Worm (Caenorhabditis elegans): Measurements from ENCODE around the gene C56G3.2.

C56G3.2 gene

DNA sequence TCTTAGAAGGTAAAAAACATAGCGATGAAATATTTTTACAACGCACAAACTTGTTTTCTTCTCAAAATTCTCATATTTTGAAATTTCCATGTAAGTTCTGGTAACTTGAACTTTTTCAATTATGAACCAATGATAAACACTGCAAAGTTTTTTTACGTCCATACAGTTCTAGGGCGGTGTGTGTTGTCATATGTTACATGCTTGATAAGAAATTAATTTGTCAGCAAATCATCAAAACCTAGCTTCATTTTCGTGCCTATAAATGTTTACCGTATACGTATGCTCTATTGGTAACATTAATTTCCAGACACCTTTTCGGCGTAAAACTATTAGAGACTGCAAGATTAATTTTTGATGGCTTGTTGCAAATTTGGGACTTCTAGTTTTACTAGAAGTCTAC is 22.1 kb upstream of the C56G3.2 start:
- TF ChIP-seq K09A11.1 (tag; optimal IDR thresholded peaks at IDR 0.05; ENCODE audit: insufficient read depth) = no peak
- TF ChIP-seq ref-2 (tag; optimal IDR thresholded peaks at IDR 0.05) = no peak
- no peak for TF ChIP-seq unc-86 (tag; optimal IDR thresholded peaks at IDR 0.05)
- no peak for TF ChIP-seq ama-1 (optimal IDR thresholded peaks at IDR 0.05)
- TF ChIP-seq zip-5 (tag; optimal IDR thresholded peaks at IDR 0.05) = no peak
- TF ChIP-seq unc-3 (GFP tag; conservative IDR thresholded peaks at IDR 0.05) = no peak
- no peak for TF ChIP-seq unc-3 (tag; optimal IDR thresholded peaks at IDR 0.05)
- no peak for TF ChIP-seq madf-2 (tag; optimal IDR thresholded peaks at IDR 0.05)
- no peak for TF ChIP-seq che-1 (tag; optimal IDR thresholded peaks at IDR 0.05)
- no peak for TF ChIP-seq T23F11.4 (GFP tag; optimal IDR thresholded peaks at IDR 0.05)
- no peak for TF ChIP-seq rnt-1 (tag; optimal IDR thresholded peaks at IDR 0.05)
- no peak for TF ChIP-seq dmd-4 (tag; optimal IDR thresholded peaks at IDR 0.05; ENCODE audit: borderline replicate concordance)
- no peak for TF ChIP-seq ceh-45 (GFP tag; IDR thresholded peaks at IDR 0.05)

DNA sequence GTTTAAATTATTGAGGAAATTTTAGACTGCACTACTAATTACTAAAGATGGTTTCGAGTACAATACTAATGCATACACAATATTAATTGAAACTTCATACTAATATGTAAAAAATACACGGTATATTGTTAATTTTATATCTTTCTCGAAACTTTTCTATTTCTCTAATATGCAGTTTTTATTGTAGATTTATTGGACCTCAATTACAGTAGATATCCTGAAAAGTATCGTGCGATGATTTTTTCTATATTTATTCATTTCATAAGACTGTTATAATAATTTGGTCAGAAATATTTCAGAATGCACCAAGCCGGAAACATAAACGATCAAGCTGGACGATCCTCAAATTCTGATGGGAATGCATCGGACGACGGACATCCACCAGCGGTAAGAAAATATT is 21.6 kb upstream of the C56G3.2 start, which contains the start of gene C07D8.5:
C07D8.5 (plus strand) TSS at position 301 of the 400 bp plus-strand sequence.
- TF ChIP-seq hlh-6 (tag; optimal IDR thresholded peaks at IDR 0.05) (no peak), lim-6 (tag; optimal IDR thresholded peaks at IDR 0.05) (no peak), ceh-2 (tag; optimal IDR thresholded peaks at IDR 0.05) (no peak), pag-3 (tag; optimal IDR thresholded peaks at IDR 0.05; ENCODE audit: borderline replicate concordance) (no peak), pha-2 (tag; optimal IDR thresholded peaks at IDR 0.05) (no peak), nfya-1 (tag; optimal IDR thresholded peaks at IDR 0.05) (no peak)

ce11 chrX:7369770-7370169 is 4.4 kb downstream of the C56G3.2 start:
- TF ChIP-seq pag-3 (tag; optimal IDR thresholded peaks at IDR 0.05; ENCODE audit: borderline replicate concordance) (no peak), lim-6 (tag; optimal IDR thresholded peaks at IDR 0.05) (no peak), unc-42 (tag; optimal IDR thresholded peaks at IDR 0.05) (no peak), ceh-24 (tag; optimal IDR thresholded peaks at IDR 0.05) (no peak), sox-2 (GFP tag; IDR thresholded peaks at IDR 0.05) (no peak), nhr-232 (tag; optimal IDR thresholded peaks at IDR 0.05) (no peak), hlh-6 (tag; optimal IDR thresholded peaks at IDR 0.05) (no peak), pha-2 (tag; optimal IDR thresholded peaks at IDR 0.05) (no peak), unc-3 (GFP tag; conservative IDR thresholded peaks at IDR 0.05) (no peak), unc-3 (tag; optimal IDR thresholded peaks at IDR 0.05) (no peak), pqm-1 (tag; optimal IDR thresholded peaks at IDR 0.05) (no peak), gmeb-2 (tag; optimal IDR thresholded peaks at IDR 0.05) (no peak), pha-4 (tag; optimal IDR thresholded peaks at IDR 0.05) (no peak), hlh-30 (tag; optimal IDR thresholded peaks at IDR 0.05; ENCODE audit: insufficient read depth) (no peak), hlh-13 (GFP tag; optimal IDR thresholded peaks at IDR 0.05) (no peak), hlh-15 (tag; optimal IDR thresholded peaks at IDR 0.05) (no peak), C08G9.2 (tag; optimal IDR thresholded peaks at IDR 0.05) (no peak), sox-4 (tag; optimal IDR thresholded peaks at IDR 0.05) (no peak), pat-9 (tag; optimal IDR thresholded peaks at IDR 0.05) (no peak)

DNA sequence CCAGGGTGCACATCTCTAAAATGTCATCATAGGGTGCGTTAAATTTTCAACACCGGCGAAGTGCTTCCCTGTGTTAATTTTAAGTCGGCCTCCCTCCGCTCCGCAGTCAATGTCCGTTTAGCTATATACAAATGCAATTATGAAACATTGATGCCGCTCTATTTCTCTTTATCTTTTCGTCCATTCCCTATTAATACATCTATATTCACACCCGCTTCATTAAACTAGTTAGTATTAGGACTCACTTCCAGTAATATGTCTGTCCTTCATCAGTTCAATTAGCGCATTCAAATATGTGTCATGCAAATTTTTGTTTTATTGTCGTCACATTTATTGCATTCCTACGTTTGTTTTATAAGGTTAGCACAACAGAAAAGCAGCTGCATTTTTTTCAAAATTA is 6.6 kb downstream of the C56G3.2 start:
- TF ChIP-seq pag-3 (tag; optimal IDR thresholded peaks at IDR 0.05; ENCODE audit: borderline replicate concordance) (no peak), sox-4 (tag; optimal IDR thresholded peaks at IDR 0.05) (no peak), unc-42 (tag; optimal IDR thresholded peaks at IDR 0.05) (peak; percentile 68), pat-9 (tag; optimal IDR thresholded peaks at IDR 0.05) (no peak), T23F11.4 (GFP tag; optimal IDR thresholded peaks at IDR 0.05) (no peak), eyg-1 (tag; optimal IDR thresholded peaks at IDR 0.05) (no peak), tbx-7 (tag; optimal IDR thresholded peaks at IDR 0.05) (no peak), dmd-4 (tag; optimal IDR thresholded peaks at IDR 0.05; ENCODE audit: borderline replicate concordance) (no peak)

DNA sequence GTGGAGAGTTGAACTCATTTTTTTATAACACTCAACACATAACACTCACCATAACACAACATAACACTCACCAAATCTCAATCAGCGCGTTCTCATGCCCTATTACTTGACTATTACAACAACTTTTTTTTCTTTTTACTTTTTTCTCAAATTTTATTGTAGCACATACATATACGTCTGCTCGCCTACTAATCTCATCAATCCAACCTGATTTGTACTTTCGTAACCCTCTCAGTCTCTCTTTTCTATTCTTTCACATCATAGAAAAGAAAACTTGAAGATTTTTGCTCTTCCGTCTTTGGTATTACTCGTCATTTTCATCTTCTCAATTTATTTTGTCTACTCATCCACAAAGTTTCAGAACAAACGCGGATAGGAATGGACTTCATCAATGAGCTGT is 11.6 kb downstream of the C56G3.2 start, which contains the start of gene npr-8:
npr-8 (plus strand) TSS at position 362 of the 400 bp plus-strand sequence.
- TF ChIP-seq elt-4 (tag; optimal IDR thresholded peaks at IDR 0.05) (no peak), C08G9.2 (tag; optimal IDR thresholded peaks at IDR 0.05) (no peak), pat-9 (tag; optimal IDR thresholded peaks at IDR 0.05) (no peak), unc-42 (tag; optimal IDR thresholded peaks at IDR 0.05) (peak; percentile 5)
